Worm (Caenorhabditis elegans) whole organism, L1 larva: ENCODE measurements around the gene acl-5.

Experiments
- C34B4.2 ChIP-seq: sonication (generic microtip); optimal IDR thresholded peaks from 2 replicates; lab custom pipeline; 2017; ENCODE audit warnings: mild to moderate bottlenecking, missing genetic modification characterization, missing compliant biosample characterization
- alr-1 ChIP-seq: fragments of 200-800 bp; sonication (Bioruptor generic); optimal IDR thresholded peaks from 2 replicates; lab custom pipeline; 2018; ENCODE audit warnings: borderline replicate concordance, mild to moderate bottlenecking, missing genetic modification characterization, missing compliant biosample characterization
- ama-1 ChIP-seq: fragments of 150-350 bp; optimal IDR thresholded peaks from 2 replicates; lab custom pipeline; 2014
- ceh-82 ChIP-seq, 3 experiments: fragments of 150-350 bp in 1 of 3; sonication (generic microtip) in 2 of 3; optimal IDR thresholded peaks; 2 replicates each; lab custom pipeline; 2014 to 2017; ENCODE audit warnings: missing biosample characterization in 3 of 3, missing genetic modification characterization in 3 of 3
- dpl-1 ChIP-seq, 3 experiments: fragments of 150-350 bp in 2 of 3; sonication (generic microtip) in 1 of 3; optimal IDR thresholded peaks; 2 replicates each; lab custom pipeline; 2014 to 2017; ENCODE audit warnings: missing biosample characterization in 3 of 3, missing genetic modification characterization in 3 of 3, missing genetic modification reagents in 3 of 3
- fkh-10 ChIP-seq: sonication (generic microtip); optimal IDR thresholded peaks from 2 replicates; lab custom pipeline; 2017; ENCODE audit warnings: missing biosample characterization, missing genetic modification reagents, missing genetic modification characterization
- fkh-8 ChIP-seq: sonication (generic microtip); optimal IDR thresholded peaks from 2 replicates; lab custom pipeline; 2016; ENCODE audit warnings: mild to moderate bottlenecking, missing genetic modification characterization, missing compliant biosample characterization
- hpl-2 ChIP-seq: fragments of 150-350 bp; optimal IDR thresholded peaks from 2 replicates; lab custom pipeline; 2014; ENCODE audit warnings: missing biosample characterization, missing genetic modification reagents, missing genetic modification characterization
- lin-15B ChIP-seq: fragments of 150-350 bp; sonication (generic microtip); optimal IDR thresholded peaks from 3 replicates; lab custom pipeline; 2014; ENCODE audit warnings: missing biosample characterization, missing genetic modification characterization
- mdl-1 ChIP-seq, 2 experiments: fragments of 150-350 bp; optimal IDR thresholded peaks; 2 replicates each; lab custom pipeline; 2014 to 2017; ENCODE audit warnings: missing biosample characterization in 2 of 2, missing genetic modification characterization in 2 of 2, inconsistent platforms in 1 of 2
- pqm-1 ChIP-seq: sonication (generic microtip); optimal IDR thresholded peaks from 3 replicates; lab custom pipeline; 2017; ENCODE audit warnings: missing biosample characterization, missing genetic modification characterization
- snpc-4 ChIP-seq: fragments of 150-350 bp; optimal IDR thresholded peaks from 2 replicates; lab custom pipeline; 2014; ENCODE audit warnings: missing biosample characterization, missing genetic modification characterization
- ztf-4 ChIP-seq: fragments of 150-350 bp; optimal IDR thresholded peaks from 2 replicates; lab custom pipeline; 2014; ENCODE audit warnings: missing biosample characterization, missing genetic modification characterization

ce11 chrX:10373581-10373980 lies 46.3 kb upstream of the acl-5 start:
- TF ChIP-seq ztf-4 (tag; lab: Kevin White, UChicago) (no peak), hpl-2 (GFP tag; lab: Kevin White, UChicago) (no peak), lin-15B (tag; lab: Kevin White, UChicago) (no peak), fkh-8 (tag; lab: Kevin White, UChicago) (no peak), alr-1 (tag; lab: Kevin White, UChicago) (no peak), fkh-10 (GFP tag; lab: Kevin White, UChicago) (no peak), snpc-4 (no peak), C34B4.2 (tag; lab: Kevin White, UChicago) (no peak), ama-1 (lab: Kevin White, UChicago) (no peak), dpl-1 (GFP tag; optimal IDR thresholded peaks at IDR 0.05; lab: Kevin White, UChicago) (no peak), pqm-1 (no peak), mdl-1 (tag; optimal IDR thresholded peaks at IDR 0.05; lab: Kevin White, UChicago) (no peak), ceh-82 (tag; optimal IDR thresholded peaks at IDR 0.05; lab: Kevin White, UChicago) (no peak)
